Worm (Caenorhabditis elegans): ENCODE results near the gene Y116A8C.20.

Y116A8C.20 gene

ce11 chrIV:17084839-17085238 is 44.1 kb downstream of the Y116A8C.20 start:
- TF ChIP-seq zip-4 (GFP tag; optimal IDR thresholded peaks at IDR 0.05) (no peak), jun-1 (tag; optimal IDR thresholded peaks at IDR 0.05) (no peak), efl-1 (optimal IDR thresholded peaks at IDR 0.05) (peak in 1 of 2 experiments; percentile 38), efl-1 (GFP tag; optimal IDR thresholded peaks at IDR 0.05 in 1 of 2) (no peak)

DNA sequence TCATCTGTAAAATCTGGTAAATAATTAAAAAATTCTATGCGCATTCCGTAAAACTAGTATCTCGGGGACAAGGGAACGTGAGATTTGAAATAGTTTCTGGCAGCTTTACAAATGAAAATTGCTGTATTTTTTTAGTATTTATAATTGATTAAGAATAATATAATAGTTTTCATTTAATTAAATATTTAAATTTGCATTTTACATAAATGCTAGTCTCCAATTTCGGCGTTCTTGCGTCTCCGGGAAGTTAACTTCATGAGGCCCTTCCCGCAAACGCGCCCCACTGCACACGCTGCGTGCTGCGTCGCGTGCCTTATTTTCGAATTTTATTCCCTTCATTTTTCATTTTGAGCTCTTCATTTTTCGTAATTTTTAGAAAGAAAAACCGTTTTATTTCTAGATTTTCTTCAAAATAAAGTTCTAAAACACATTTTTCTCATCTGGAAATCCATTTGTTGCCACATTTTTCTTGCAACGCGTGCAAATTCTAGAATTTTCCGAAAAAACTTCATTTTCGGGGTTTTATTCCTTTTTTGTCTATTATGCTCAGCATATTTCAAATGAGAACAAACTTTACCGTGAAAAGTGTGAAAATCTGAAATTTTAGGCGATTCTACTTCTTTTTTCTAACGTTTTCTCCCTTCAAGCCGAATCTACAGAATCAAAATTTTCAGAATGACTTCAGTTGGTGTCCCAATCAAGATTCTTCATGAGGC is 46.8 kb downstream of the Y116A8C.20 start, which contains the start of the genes snx-13 and snr-1:
snx-13 (minus strand) TSS at position 55 of the 716 bp plus-strand sequence.
snr-1 (plus strand) TSS at position 666 of the 716 bp plus-strand sequence.
- TF ChIP-seq tbx-2 (tag; optimal IDR thresholded peaks at IDR 0.05) (peak; percentile 84), tlp-1 (tag; optimal IDR thresholded peaks at IDR 0.05) (no peak), unc-130 (tag; optimal IDR thresholded peaks at IDR 0.05) (peak; percentile 31), ztf-4 (tag; optimal IDR thresholded peaks at IDR 0.05) (peak; percentile 41), C34B4.2 (tag; optimal IDR thresholded peaks at IDR 0.05) (no peak), lin-13 (GFP tag; optimal IDR thresholded peaks at IDR 0.05) (peak; percentile 55), isw-1 (GFP tag; IDR thresholded peaks at IDR 0.05) (peak; percentile 90), unc-98 (GFP tag; IDR thresholded peaks at IDR 0.05) (peak; percentile 98), irx-1 (tag; optimal IDR thresholded peaks at IDR 0.05) (peak; percentile 68), unc-30 (tag; optimal IDR thresholded peaks at IDR 0.05) (no peak), hpl-2 (GFP tag; optimal IDR thresholded peaks at IDR 0.05) (no peak), mep-1 (tag; optimal IDR thresholded peaks at IDR 0.05) (peak; percentile 80), nhr-85 (tag) (peak; percentile 92), ces-1 (GFP tag; optimal IDR thresholded peaks at IDR 0.05) (peak; percentile 14), alr-1 (tag; optimal IDR thresholded peaks at IDR 0.05; ENCODE audit: borderline replicate concordance) (no peak), sox-4 (tag; optimal IDR thresholded peaks at IDR 0.05) (peak; percentile 58), efl-1 (optimal IDR thresholded peaks at IDR 0.05) (peak; percentile 75 to 77), efl-1 (GFP tag; optimal IDR thresholded peaks at IDR 0.05 in 1 of 2) (peak; percentile 64 to 94), sptf-1 (tag; optimal IDR thresholded peaks at IDR 0.05) (no peak), fkh-4 (tag; optimal IDR thresholded peaks at IDR 0.05; ENCODE audit: borderline replicate concordance) (peak; percentile 68), blmp-1 (tag; optimal IDR thresholded peaks at IDR 0.05) (peak; percentile 21), snpc-4 (tag; optimal IDR thresholded peaks at IDR 0.05) (peak; percentile 2), C16A3.4 (tag; optimal IDR thresholded peaks at IDR 0.05) (peak; percentile 84), lin-14 (GFP tag; optimal IDR thresholded peaks at IDR 0.05) (peak; percentile 91), nhr-47 (tag; optimal IDR thresholded peaks at IDR 0.05) (peak; percentile 90), mab-9 (GFP tag; IDR thresholded peaks at IDR 0.05) (no peak; the same call in 1 of the 2 replicates), pqm-1 (tag; optimal IDR thresholded peaks at IDR 0.05) (no peak), zag-1 (tag; optimal IDR thresholded peaks at IDR 0.05) (no peak), fos-1 (tag; optimal IDR thresholded peaks at IDR 0.05) (peak; percentile 61), nhr-237 (tag; optimal IDR thresholded peaks at IDR 0.05) (no peak), ceh-82 (tag; optimal IDR thresholded peaks at IDR 0.05) (peak; percentile 80 to 87 (median 85)), ceh-63 (GFP tag; optimal IDR thresholded peaks at IDR 0.05) (peak; percentile 81), xbp-1 (tag; optimal IDR thresholded peaks at IDR 0.05) (peak; percentile 87), dsc-1 (tag; optimal IDR thresholded peaks at IDR 0.05) (peak; percentile 62), egl-13 (tag; optimal IDR thresholded peaks at IDR 0.05) (peak; percentile 66), nhr-90 (tag; optimal IDR thresholded peaks at IDR 0.05; ENCODE audit: poor library complexity) (peak; percentile 90), ceh-90 (tag; optimal IDR thresholded peaks at IDR 0.05) (peak; percentile 71), nhr-11 (tag; optimal IDR thresholded peaks at IDR 0.05) (no peak), efl-3 (GFP tag; optimal IDR thresholded peaks at IDR 0.05) (no peak), unc-62 (GFP tag; optimal IDR thresholded peaks at IDR 0.05) (no peak), ets-5 (GFP tag; IDR thresholded peaks at IDR 0.05) (no peak), grh-1 (GFP tag; IDR thresholded peaks at IDR 0.05) (no peak), nhr-28 (tag; optimal IDR thresholded peaks at IDR 0.05) (no peak), elt-2 (tag; optimal IDR thresholded peaks at IDR 0.05) (peak; percentile 58), sup-37 (GFP tag; optimal IDR thresholded peaks at IDR 0.05) (peak; percentile 40), lin-39 (tag; optimal IDR thresholded peaks at IDR 0.05) (no peak), nhr-19 (GFP tag; conservative IDR thresholded peaks at IDR 0.05) (peak; percentile 82), elt-3 (tag; optimal IDR thresholded peaks at IDR 0.05) (peak in 1 of 6 experiments; percentile 5), lin-15B (tag; optimal IDR thresholded peaks at IDR 0.05) (peak; percentile 90)
